Worm (Caenorhabditis elegans) whole organism, young adult: Measurements from ENCODE around the gene cest-2.2.

Experiments
- C06A6.2 ChIP-seq: fragments of 200-800 bp; sonication (Bioruptor generic); conservative IDR thresholded peaks from 2 replicates; pipeline ENCODE4 v1.3.6; 2022; ENCODE audit warnings: missing genetic modification characterization, missing compliant biosample characterization
- F57A8.1 ChIP-seq: fragments of 200-800 bp; sonication (Bioruptor generic); optimal IDR thresholded peaks from 2 replicates; lab custom pipeline; 2018; ENCODE audit warnings: mild to moderate bottlenecking, missing genetic modification characterization, moderate library complexity, missing compliant biosample characterization
- attf-5 ChIP-seq: fragments of 200-800 bp; sonication (Bioruptor generic); optimal IDR thresholded peaks from 2 replicates; lab custom pipeline; 2018; ENCODE audit warnings: mild to moderate bottlenecking, missing genetic modification characterization, missing compliant biosample characterization
- dpl-1 ChIP-seq: fragments of 150-350 bp; optimal IDR thresholded peaks from 2 replicates; lab custom pipeline; 2014; ENCODE audit warnings: missing biosample characterization, missing genetic modification reagents, missing genetic modification characterization
- mxl-1 ChIP-seq: sonication (generic microtip); optimal IDR thresholded peaks from 2 replicates; lab custom pipeline; 2016; ENCODE audit warnings: missing genetic modification characterization, missing compliant biosample characterization
- nhr-120 ChIP-seq: fragments of 200-800 bp; sonication (Bioruptor generic); IDR thresholded peaks from 2 replicates; pipeline ENCODE4 v1.3.6; 2022; ENCODE audit warnings: missing genetic modification characterization, missing compliant biosample characterization
- nhr-80 ChIP-seq: sonication (generic microtip); optimal IDR thresholded peaks from 2 replicates; lab custom pipeline; 2016; ENCODE audit warnings: missing genetic modification characterization, missing compliant biosample characterization
- snpc-1.3 ChIP-seq: sonication (generic microtip); optimal IDR thresholded peaks from 2 replicates; lab custom pipeline; 2017; ENCODE audit warnings: missing genetic modification characterization, mild to moderate bottlenecking, missing compliant biosample characterization, antibody characterized with exemption, moderate library complexity, missing genotype, missing genetic modification reagents; ENCODE audit not compliant: insufficient read depth
- snpc-3.4 ChIP-seq: sonication (generic microtip); optimal IDR thresholded peaks from 2 replicates; lab custom pipeline; 2017; ENCODE audit warnings: missing genetic modification characterization, mild to moderate bottlenecking, missing compliant biosample characterization, antibody characterized with exemption, moderate library complexity, missing genotype, missing genetic modification reagents
- xnd-1 ChIP-seq: sonication (generic microtip); optimal IDR thresholded peaks from 2 replicates; lab custom pipeline; 2016; ENCODE audit warnings: missing genotype, missing genetic modification reagents, missing genetic modification characterization, missing compliant biosample characterization
- ztf-22 ChIP-seq: fragments of 200-800 bp; sonication (Bioruptor generic); optimal IDR thresholded peaks from 2 replicates; lab custom pipeline; 2018; ENCODE audit warnings: mild to moderate bottlenecking, missing genetic modification characterization, moderate library complexity, missing compliant biosample characterization

ce11 chrV:14160698-14161097 lies 14.5 kb downstream of the cest-2.2 start, which contains the start of gene cest-1.2:
- TF ChIP-seq F57A8.1 (GFP tag; lab: Kevin White, UChicago) (no peak), attf-5 (GFP tag; lab: Kevin White, UChicago) (no peak), nhr-120 (no peak), ztf-22 (GFP tag; lab: Kevin White, UChicago) (no peak), xnd-1 (tag; lab: Kevin White, UChicago) (no peak), snpc-3.4 (tag; lab: Kevin White, UChicago) (no peak), mxl-1 (no peak), nhr-80 (tag; lab: Kevin White, UChicago) (peak; percentile 38), C06A6.2 (GFP tag; lab: Robert Waterston, UW) (no peak), snpc-1.3 (no peak), dpl-1 (GFP tag; lab: Kevin White, UChicago) (no peak)
